Worm (Caenorhabditis elegans) whole organism, late embryonic: Measurements from ENCODE around the gene rpoa-12.

Source experiments
- ama-1 ChIP-seq: fragments of 150-350 bp; optimal IDR thresholded peaks from 2 replicates; lab custom pipeline; 2014
- ceh-48 ChIP-seq: sonication (generic microtip); optimal IDR thresholded peaks from 2 replicates; lab custom pipeline; 2016; ENCODE audit warnings: missing genetic modification characterization, inconsistent platforms, missing compliant biosample characterization
- dmd-4 ChIP-seq: sonication (generic microtip); optimal IDR thresholded peaks from 2 replicates; lab custom pipeline; 2016; ENCODE audit warnings: borderline replicate concordance, missing genetic modification characterization, missing compliant biosample characterization
- fkh-10 ChIP-seq: fragments of 150-350 bp; optimal IDR thresholded peaks from 2 replicates; lab custom pipeline; 2014; ENCODE audit warnings: missing biosample characterization, missing genetic modification reagents, missing genetic modification characterization
- odd-2 ChIP-seq: sonication (generic microtip); optimal IDR thresholded peaks from 2 replicates; lab custom pipeline; 2017; ENCODE audit warnings: antibody characterized with exemption, mild to moderate bottlenecking, missing genetic modification characterization, missing compliant biosample characterization
- pqm-1 ChIP-seq: sonication (generic microtip); optimal IDR thresholded peaks from 2 replicates; lab custom pipeline; 2016; ENCODE audit warnings: missing genetic modification characterization, missing compliant biosample characterization
- tbx-7 ChIP-seq: sonication (generic microtip); optimal IDR thresholded peaks from 2 replicates; lab custom pipeline; 2016; ENCODE audit warnings: missing genotype, missing genetic modification characterization, missing compliant biosample characterization
- unc-3 ChIP-seq, 2 experiments: fragments of 200-800 bp in 1 of 2; sonication (Bioruptor generic) in 1 of 2; sonication (generic microtip) in 1 of 2; conservative IDR thresholded peaks in 1 of 2; optimal IDR thresholded peaks in 1 of 2; 2 replicates each; pipeline versions ENCODE4 v1.3.6 to Lab custom; 2016 to 2022; ENCODE audit warnings: missing compliant biosample characterization in 2 of 2, missing genetic modification characterization in 2 of 2, missing genetic modification reagents in 1 of 2
- unc-86 ChIP-seq: sonication (generic microtip); optimal IDR thresholded peaks from 2 replicates; lab custom pipeline; 2016; ENCODE audit warnings: missing genetic modification characterization, missing compliant biosample characterization
- zip-5 ChIP-seq: sonication (generic microtip); optimal IDR thresholded peaks from 2 replicates; lab custom pipeline; 2016; ENCODE audit warnings: missing genetic modification characterization, missing compliant biosample characterization

ce11 chrV:14419855-14420254 is 3.2 kb downstream of the rpoa-12 start:
- TF ChIP-seq fkh-10 (GFP tag; lab: Kevin White, UChicago) (no peak), unc-3 (GFP tag; conservative IDR thresholded peaks at IDR 0.05; lab: Robert Waterston, UW) (no peak), unc-3 (tag; optimal IDR thresholded peaks at IDR 0.05; lab: Kevin White, UChicago) (no peak), zip-5 (tag; lab: Kevin White, UChicago) (no peak), tbx-7 (tag; lab: Kevin White, UChicago) (no peak), odd-2 (tag; lab: Kevin White, UChicago) (no peak), pqm-1 (no peak), unc-86 (tag; lab: Kevin White, UChicago) (no peak), ama-1 (lab: Kevin White, UChicago) (no peak), dmd-4 (tag; lab: Kevin White, UChicago) (no peak), ceh-48 (no peak)
